Worm (Caenorhabditis elegans): ENCODE data around the gene ubq-1.

DNA sequence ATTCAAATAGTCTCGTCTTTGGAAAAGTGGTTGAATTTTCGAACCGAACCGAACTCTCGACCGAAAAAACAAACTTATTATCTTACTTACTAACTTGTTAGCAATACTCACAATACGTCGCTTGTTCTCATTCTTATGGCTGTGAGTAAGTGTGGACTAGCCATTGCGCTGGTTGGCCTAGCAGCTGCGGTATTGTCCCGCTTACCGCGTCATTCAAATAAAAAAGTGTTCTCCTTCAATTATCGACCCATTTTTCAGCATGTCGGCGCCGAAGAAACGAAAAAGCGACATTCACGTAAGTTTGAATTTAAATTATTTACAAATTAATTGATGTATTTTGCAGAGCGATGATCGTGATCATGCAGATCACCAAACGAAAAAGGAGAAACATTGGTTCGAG, 19.0 kb downstream of the ubq-1 start:
- no peak for TF ChIP-seq nhr-12 (tag; optimal IDR thresholded peaks at IDR 0.05)
- TF ChIP-seq alr-1 (tag; optimal IDR thresholded peaks at IDR 0.05), result no peak
- TF ChIP-seq ztf-1 (GFP tag; conservative IDR thresholded peaks at IDR 0.05), result no peak
- TF ChIP-seq lsy-2 (tag; optimal IDR thresholded peaks at IDR 0.05), result peak in 1 of 2 experiments; percentile 7
- TF ChIP-seq mdl-1 (tag; optimal IDR thresholded peaks at IDR 0.05), result no peak
